Worm (Caenorhabditis elegans) whole organism, early embryonic: ENCODE results near the gene fbxa-19.

Source experiments
- ama-1 ChIP-seq: fragments of 150-350 bp; optimal IDR thresholded peaks from 2 replicates; lab custom pipeline; 2014
- ceh-13 ChIP-seq: fragments of 200-800 bp; sonication (Bioruptor generic); optimal IDR thresholded peaks from 2 replicates; lab custom pipeline; 2018; ENCODE audit warnings: mild to moderate bottlenecking, missing genetic modification characterization, missing compliant biosample characterization
- ceh-36 ChIP-seq: sonication (generic microtip); optimal IDR thresholded peaks from 2 replicates; lab custom pipeline; 2016; ENCODE audit warnings: missing genetic modification characterization, inconsistent platforms, missing compliant biosample characterization
- flt-1 ChIP-seq: fragments of 200-800 bp; sonication (Bioruptor generic); IDR thresholded peaks from 2 replicates; pipeline ENCODE4 v1.3.6; 2022; ENCODE audit warnings: missing genetic modification characterization, missing compliant biosample characterization
- pes-1 ChIP-seq: fragments of 200-800 bp; sonication (Bioruptor generic); IDR thresholded peaks from 2 replicates; pipeline ENCODE4 v1.3.6; 2022; ENCODE audit warnings: missing genetic modification reagents, missing genetic modification characterization, missing compliant biosample characterization
- sea-1 ChIP-seq: fragments of 200-800 bp; sonication (Bioruptor generic); conservative IDR thresholded peaks from 2 replicates; pipeline ENCODE4 v1.3.6; 2022; ENCODE audit warnings: missing genetic modification characterization, missing compliant biosample characterization
- tbx-37 ChIP-seq: fragments of 200-800 bp; sonication (Bioruptor generic); conservative IDR thresholded peaks from 2 replicates; pipeline ENCODE4 v1.3.6; 2022; ENCODE audit warnings: missing genetic modification reagents, missing genetic modification characterization, missing compliant biosample characterization
- tra-4 ChIP-seq: sonication (generic microtip); optimal IDR thresholded peaks from 2 replicates; lab custom pipeline; 2017; ENCODE audit warnings: missing genetic modification characterization, missing compliant biosample characterization

- TF ChIP-seq ama-1 (lab: Kevin White, UChicago) (no peak), tra-4 (tag; lab: Kevin White, UChicago) (no peak), ceh-13 (GFP tag; lab: Kevin White, UChicago) (no peak), ceh-36 (tag; lab: Kevin White, UChicago) (no peak), tbx-37 (no peak), sea-1 (GFP tag; lab: Robert Waterston, UW) (no peak), flt-1 (GFP tag; lab: Robert Waterston, UW) (no peak), pes-1 (GFP tag; lab: Robert Waterston, UW) (no peak)
These were observed 43.7 kb upstream of the fbxa-19 start, which contains the start of gene fbxa-31 for ce11 chrIII:1271378-1271926.
